Fruit fly (Drosophila melanogaster) whole organism: Measurements from ENCODE around the gene dyw.

Source experiments
- CG8478 ChIP-seq: fragments of >200 bp; optimal IDR thresholded peaks from 2 replicates; lab custom pipeline; 2018; ENCODE audit warnings: inconsistent platforms
- Dll ChIP-seq: fragments of >200 bp; optimal IDR thresholded peaks from 2 replicates; lab custom pipeline; 2017
- EcR ChIP-seq, 2 experiments: fragments of >200 bp; optimal IDR thresholded peaks; 2 replicates each; lab custom pipeline; 2017; ENCODE audit warnings: missing biosample characterization in 2 of 2, missing genetic modification characterization in 2 of 2, missing genetic modification reagents in 2 of 2
- pan ChIP-seq: fragments of >200 bp; optimal IDR thresholded peaks from 2 replicates; lab custom pipeline; 2017
- psq ChIP-seq: fragments of >200 bp; optimal IDR thresholded peaks from 2 replicates; lab custom pipeline; 2017
- usp ChIP-seq: fragments of >200 bp; optimal IDR thresholded peaks from 2 replicates; lab custom pipeline; 2017; ENCODE audit warnings: missing biosample characterization, missing genetic modification characterization, mixed read lengths

dyw gene

DNA sequence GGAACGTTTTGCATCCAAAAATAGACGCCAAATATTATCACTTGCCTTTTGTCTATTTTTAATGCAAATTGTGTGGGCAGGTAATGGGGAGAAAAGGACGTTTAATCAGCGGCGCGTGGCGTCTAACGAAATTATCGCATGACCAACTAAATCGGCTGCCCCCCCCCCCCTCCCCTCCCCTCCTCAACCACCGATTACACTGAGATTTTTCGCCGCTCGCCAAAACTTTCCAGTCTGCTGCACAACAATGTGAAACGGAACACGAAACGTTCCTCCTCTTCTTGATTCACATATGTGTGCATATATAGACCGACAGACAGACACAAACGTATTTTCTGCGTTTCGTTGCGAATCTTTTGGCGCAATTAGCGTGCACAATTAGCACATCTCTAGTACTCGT is 42.6 kb downstream of the dyw start:
- no peak for TF ChIP-seq pan (lab: Kevin White, UChicago)

DNA sequence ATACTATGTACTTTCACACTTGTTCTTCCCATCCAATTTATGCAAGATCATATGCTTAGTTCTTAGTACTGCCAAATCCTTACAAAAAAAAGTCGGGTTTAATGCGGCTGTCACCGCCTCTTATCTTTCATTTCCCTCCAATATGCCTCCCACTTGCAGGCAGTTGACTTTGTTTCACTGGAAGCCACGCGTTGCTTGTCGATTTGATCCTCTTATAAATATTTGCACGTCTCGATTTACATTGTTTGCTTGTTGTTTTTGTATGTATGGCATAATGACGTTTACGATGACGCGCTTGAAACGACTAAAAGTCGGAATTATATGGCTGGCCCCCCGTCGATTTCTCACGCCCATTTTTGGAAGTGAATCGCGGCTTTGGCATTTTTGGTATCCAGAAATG is 44.7 kb downstream of the dyw start:
- TF ChIP-seq CG8478 (lab: Kevin White, UChicago) = no peak
- no peak for TF ChIP-seq Dll
- no peak for TF ChIP-seq usp (GFP tag; lab: Kevin White, UChicago)
- no peak for TF ChIP-seq EcR (GFP tag; optimal IDR thresholded peaks at IDR 0.05; lab: Kevin White, UChicago)

- no peak for TF ChIP-seq psq (lab: Kevin White, UChicago)
- no peak for TF ChIP-seq Dll
- TF ChIP-seq pan (lab: Kevin White, UChicago) = no peak
- TF ChIP-seq CG8478 (lab: Kevin White, UChicago) = no peak
- TF ChIP-seq usp (GFP tag; lab: Kevin White, UChicago) = no peak
- TF ChIP-seq EcR (GFP tag; optimal IDR thresholded peaks at IDR 0.05; lab: Kevin White, UChicago) = peak in 1 of 2 experiments; percentile 26
Measured at dm6 chrX:2647950-2648613, 45.6 kb downstream of the dyw start.

DNA sequence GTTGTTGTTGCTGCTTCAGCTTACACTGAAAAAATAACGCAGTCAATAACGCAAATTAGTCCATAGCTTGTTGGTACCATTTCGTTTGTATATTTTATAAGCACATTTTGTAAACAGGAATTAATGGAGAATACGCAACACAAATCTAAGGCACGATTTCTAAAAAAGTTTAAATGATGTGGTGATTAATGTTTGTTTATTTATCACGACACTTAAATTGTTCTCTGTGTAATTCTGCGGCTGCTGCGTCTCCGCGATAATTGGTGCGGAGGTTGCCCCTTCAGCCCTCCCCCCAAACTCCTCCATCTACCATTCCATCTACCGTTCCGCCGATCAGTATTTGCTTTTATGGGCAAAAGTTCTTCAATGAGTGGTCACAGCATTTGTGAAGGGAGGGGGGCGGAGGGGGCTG is 46.2 kb downstream of the dyw start:
- TF ChIP-seq Dll (peak; percentile 37), pan (lab: Kevin White, UChicago) (no peak)

- TF ChIP-seq CG8478 (lab: Kevin White, UChicago) (no peak), EcR (GFP tag; optimal IDR thresholded peaks at IDR 0.05; lab: Kevin White, UChicago) (peak; percentile 91 to 98), Dll (peak; percentile 63)
Measured at dm6 chrX:2646022-2646761, 47.5 kb downstream of the dyw start.

dm6 chrX:2645593-2645992 is 48.1 kb downstream of the dyw start:
- no peak for TF ChIP-seq pan (lab: Kevin White, UChicago)
- no peak for TF ChIP-seq CG8478 (lab: Kevin White, UChicago)
- TF ChIP-seq usp (GFP tag; lab: Kevin White, UChicago) = no peak
- no peak for TF ChIP-seq psq (lab: Kevin White, UChicago)
- no peak for TF ChIP-seq EcR (GFP tag; optimal IDR thresholded peaks at IDR 0.05; lab: Kevin White, UChicago)
- no peak for TF ChIP-seq Dll
